Fruit fly (Drosophila melanogaster) whole organism, embryonic: ENCODE data around the gene form3.

Experiments
- Adf1 ChIP-seq: fragments of 200-800 bp; sonication (Bioruptor generic); IDR thresholded peaks from 2 replicates; pipeline ENCODE4 v1.3.6; 2022; ENCODE audit warnings: missing biosample characterization, missing genetic modification characterization
- Aef1 ChIP-seq: fragments of 200-800 bp; sonication (Bioruptor generic); IDR thresholded peaks from 3 replicates; pipeline ENCODE4 v1.3.6; 2022; ENCODE audit warnings: missing biosample characterization, missing genetic modification characterization
- Bteb2 ChIP-seq: fragments of 200-800 bp; sonication (Bioruptor generic); optimal IDR thresholded peaks from 2 replicates; lab custom pipeline; 2016; ENCODE audit warnings: missing biosample characterization, missing genetic modification characterization
- CG10274 ChIP-seq: fragments of 200-800 bp; sonication (Bioruptor generic); optimal IDR thresholded peaks from 3 replicates; lab custom pipeline; 2017; ENCODE audit warnings: missing biosample characterization, mild to moderate bottlenecking, missing genetic modification characterization
- CG10366 ChIP-seq: fragments of 200-800 bp; sonication (Bioruptor generic); IDR thresholded peaks from 2 replicates; pipeline ENCODE4 v1.3.6; 2022; ENCODE audit warnings: missing biosample characterization, missing genetic modification characterization
- CG11560 ChIP-seq: fragments of 200-800 bp; sonication (Bioruptor generic); IDR thresholded peaks from 3 replicates; pipeline ENCODE4 v1.3.6; 2022; ENCODE audit warnings: missing biosample characterization, missing genetic modification characterization
- CG12071 ChIP-seq: fragments of 200-800 bp; sonication (Bioruptor generic); optimal IDR thresholded peaks from 3 replicates; lab custom pipeline; 2018; ENCODE audit warnings: missing biosample characterization, mild to moderate bottlenecking, missing genetic modification characterization
- CG13287 ChIP-seq: fragments of 200-800 bp; sonication (Bioruptor generic); IDR thresholded peaks from 2 replicates; pipeline ENCODE4 v1.3.6; 2022; ENCODE audit warnings: missing biosample characterization, missing genetic modification characterization; ENCODE audit not compliant: partially characterized antibody
- CG15073 ChIP-seq: fragments of 200-800 bp; sonication (Bioruptor generic); optimal IDR thresholded peaks from 2 replicates; lab custom pipeline; 2016; ENCODE audit warnings: missing biosample characterization, missing genetic modification characterization
- CG15514 ChIP-seq: fragments of 200-800 bp; sonication (Bioruptor generic); optimal IDR thresholded peaks from 3 replicates; lab custom pipeline; 2017; ENCODE audit warnings: missing biosample characterization, missing genetic modification characterization, mild to moderate bottlenecking, moderate library complexity, missing genetic modification reagents
- CG16779 ChIP-seq: fragments of 200-800 bp; sonication (Bioruptor generic); IDR thresholded peaks from 2 replicates; pipeline ENCODE4 v1.3.6; 2022; ENCODE audit warnings: missing biosample characterization, missing genetic modification characterization
- CG17568 ChIP-seq: fragments of 200-800 bp; sonication (Bioruptor generic); optimal IDR thresholded peaks from 2 replicates; lab custom pipeline; 2018; ENCODE audit warnings: missing biosample characterization, mild to moderate bottlenecking, missing genetic modification characterization, moderate library complexity
- CG18599 ChIP-seq: fragments of 200-800 bp; sonication (Bioruptor generic); optimal IDR thresholded peaks from 3 replicates; lab custom pipeline; 2017; ENCODE audit warnings: missing biosample characterization, missing genetic modification characterization, mild to moderate bottlenecking, moderate library complexity, missing genetic modification reagents
- CG2889 ChIP-seq: fragments of 200-800 bp; sonication (Bioruptor generic); IDR thresholded peaks from 3 replicates; pipeline ENCODE4 v1.3.6; 2022; ENCODE audit warnings: missing biosample characterization, missing genetic modification characterization
- CG34376 ChIP-seq: fragments of 200-800 bp; sonication (Bioruptor generic); optimal IDR thresholded peaks from 2 replicates; lab custom pipeline; 2018; ENCODE audit warnings: missing biosample characterization, mild to moderate bottlenecking, missing genetic modification characterization
- CG3838 ChIP-seq: fragments of 200-800 bp; sonication (Bioruptor generic); optimal IDR thresholded peaks from 3 replicates; lab custom pipeline; 2016; ENCODE audit warnings: missing biosample characterization, missing genetic modification characterization
- CG4424 ChIP-seq: fragments of 200-800 bp; sonication (Bioruptor generic); optimal IDR thresholded peaks from 3 replicates; lab custom pipeline; 2016; ENCODE audit warnings: missing biosample characterization, missing genetic modification characterization
- CG5180 ChIP-seq: fragments of 200-800 bp; sonication (Bioruptor generic); optimal IDR thresholded peaks from 3 replicates; lab custom pipeline; 2017; ENCODE audit warnings: missing biosample characterization, missing genetic modification characterization, mild to moderate bottlenecking, moderate library complexity, missing genetic modification reagents
- CG7271 ChIP-seq: fragments of 200-800 bp; sonication (Bioruptor generic); optimal IDR thresholded peaks from 2 replicates; lab custom pipeline; 2018; ENCODE audit warnings: missing biosample characterization, mild to moderate bottlenecking, missing genetic modification characterization, moderate library complexity
- CG7987 ChIP-seq: fragments of 200-800 bp; sonication (Bioruptor generic); optimal IDR thresholded peaks from 2 replicates; lab custom pipeline; 2018; ENCODE audit warnings: missing biosample characterization, mild to moderate bottlenecking, missing genetic modification characterization, moderate library complexity
- CG9609 ChIP-seq: fragments of 200-800 bp; sonication (Bioruptor generic); optimal IDR thresholded peaks from 3 replicates; lab custom pipeline; 2016; ENCODE audit warnings: missing biosample characterization, missing genetic modification characterization
- CTCF ChIP-seq: fragments of 200-800 bp; sonication (Bioruptor generic); optimal IDR thresholded peaks from 2 replicates; lab custom pipeline; 2017; ENCODE audit warnings: missing biosample characterization, mild to moderate bottlenecking, missing genetic modification characterization, moderate library complexity
- Fer2 ChIP-seq: fragments of 200-800 bp; sonication (Bioruptor generic); optimal IDR thresholded peaks from 2 replicates; lab custom pipeline; 2018; ENCODE audit warnings: missing biosample characterization, mild to moderate bottlenecking, missing genetic modification characterization, moderate library complexity
- HLH54F ChIP-seq: fragments of 200-800 bp; sonication (Bioruptor generic); optimal IDR thresholded peaks from 3 replicates; lab custom pipeline; 2016; ENCODE audit warnings: missing biosample characterization, missing genetic modification characterization
- Hr78 ChIP-seq, 2 experiments: fragments of 200-800 bp in 1 of 2; fragments of >200 bp in 1 of 2; sonication (Bioruptor generic) in 1 of 2; optimal IDR thresholded peaks; 2 replicates each; lab custom pipeline; 2017 to 2019; ENCODE audit warnings: missing biosample characterization in 2 of 2, missing genetic modification characterization in 2 of 2, mild to moderate bottlenecking in 1 of 2, moderate library complexity in 1 of 2
- Lpt ChIP-seq: fragments of >200 bp; optimal IDR thresholded peaks from 2 replicates; lab custom pipeline; 2018; ENCODE audit warnings: missing biosample characterization, missing genetic modification characterization
- PHDP ChIP-seq: fragments of 200-800 bp; sonication (Bioruptor generic); optimal IDR thresholded peaks from 3 replicates; lab custom pipeline; 2018; ENCODE audit warnings: missing biosample characterization, mild to moderate bottlenecking, missing genetic modification characterization, moderate library complexity
- Ptx1 ChIP-seq: fragments of 200-800 bp; sonication (Bioruptor generic); IDR thresholded peaks from 2 replicates; pipeline ENCODE4 v1.3.6; 2022; ENCODE audit warnings: missing biosample characterization, missing genetic modification characterization
- Rfx ChIP-seq: fragments of 200-800 bp; sonication (Bioruptor generic); IDR thresholded peaks from 2 replicates; pipeline ENCODE4 v1.3.6; 2022; ENCODE audit warnings: missing biosample characterization, missing genetic modification characterization
- Six4 ChIP-seq: fragments of 200-800 bp; sonication (Bioruptor generic); optimal IDR thresholded peaks from 2 replicates; lab custom pipeline; 2016; ENCODE audit warnings: missing biosample characterization, missing genetic modification characterization
- Usf ChIP-seq: fragments of 200-800 bp; sonication (Bioruptor generic); optimal IDR thresholded peaks from 2 replicates; lab custom pipeline; 2017; ENCODE audit warnings: missing genotype, missing biosample characterization, missing genetic modification characterization
- Xrp1 ChIP-seq: fragments of 200-800 bp; sonication (Bioruptor generic); IDR thresholded peaks from 2 replicates; pipeline ENCODE4 v1.3.6; 2022; ENCODE audit warnings: missing biosample characterization, missing genetic modification characterization
- ash1 ChIP-seq: fragments of 200-800 bp; sonication (Bioruptor generic); optimal IDR thresholded peaks from 2 replicates; lab custom pipeline; 2018; ENCODE audit warnings: missing biosample characterization, mild to moderate bottlenecking, missing genetic modification characterization
- cg ChIP-seq: fragments of 200-800 bp; sonication (Bioruptor generic); optimal IDR thresholded peaks from 3 replicates; lab custom pipeline; 2019; ENCODE audit warnings: missing biosample characterization, mild to moderate bottlenecking, missing genetic modification characterization, moderate library complexity
- danr ChIP-seq: fragments of 200-800 bp; sonication (Bioruptor generic); IDR thresholded peaks from 2 replicates; pipeline ENCODE4 v1.3.6; 2022; ENCODE audit warnings: missing biosample characterization, missing genetic modification characterization
- dati ChIP-seq: fragments of 200-800 bp; sonication (Bioruptor generic); IDR thresholded peaks from 2 replicates; pipeline ENCODE4 v1.3.6; 2022; ENCODE audit warnings: missing biosample characterization, missing genetic modification characterization
- exex ChIP-seq: fragments of 200-800 bp; sonication (Bioruptor generic); optimal IDR thresholded peaks from 4 replicates; lab custom pipeline; 2018; ENCODE audit warnings: missing biosample characterization, mild to moderate bottlenecking, missing genetic modification characterization, moderate library complexity
- fd3F ChIP-seq: fragments of 200-800 bp; sonication (Bioruptor generic); optimal IDR thresholded peaks from 2 replicates; lab custom pipeline; 2018; ENCODE audit warnings: missing biosample characterization, mild to moderate bottlenecking, missing genetic modification characterization, moderate library complexity
- fu2 ChIP-seq: fragments of 200-800 bp; sonication (Bioruptor generic); optimal IDR thresholded peaks from 2 replicates; lab custom pipeline; 2016; ENCODE audit warnings: missing biosample characterization, missing genetic modification characterization
- hkb ChIP-seq, 2 experiments: fragments of 200-800 bp in 1 of 2; fragments of >200 bp in 1 of 2; sonication (Bioruptor generic) in 1 of 2; IDR thresholded peaks in 1 of 2; optimal IDR thresholded peaks in 1 of 2; 2 replicates each; pipeline versions ENCODE4 v1.3.6 to Lab custom; 2017 to 2022; ENCODE audit warnings: missing biosample characterization in 1 of 2, missing genetic modification characterization in 1 of 2
- nom ChIP-seq: fragments of 200-800 bp; sonication (Bioruptor generic); optimal IDR thresholded peaks from 2 replicates; lab custom pipeline; 2017; ENCODE audit warnings: missing biosample characterization, missing genetic modification characterization, mild to moderate bottlenecking, moderate library complexity, missing genetic modification reagents
- pnt ChIP-seq: fragments of 200-800 bp; sonication (Bioruptor generic); optimal IDR thresholded peaks from 3 replicates; lab custom pipeline; 2016; ENCODE audit warnings: missing biosample characterization, missing genetic modification characterization
- prd ChIP-seq, 3 experiments: fragments of >200 bp in 2 of 3; fragments of 200-800 bp in 1 of 3; sonication (Bioruptor generic) in 1 of 3; optimal IDR thresholded peaks in 2 of 3; IDR thresholded peaks in 1 of 3; 2 replicates in 2 of 3; 3 replicates in 1 of 3; pipeline versions ENCODE4 v1.3.6 to Lab custom; 2017 to 2022; ENCODE audit warnings: missing biosample characterization in 1 of 3, missing genetic modification characterization in 1 of 3
- sc ChIP-seq, 3 experiments: fragments of >200 bp in 2 of 3; fragments of 200-800 bp in 1 of 3; sonication (Bioruptor generic) in 1 of 3; optimal IDR thresholded peaks; 2 replicates in 2 of 3; 3 replicates in 1 of 3; lab custom pipeline; 2017; ENCODE audit warnings: mild to moderate bottlenecking in 1 of 3, missing biosample characterization in 1 of 3, missing genetic modification characterization in 1 of 3, missing genetic modification reagents in 1 of 3
- sens-2 ChIP-seq: fragments of 200-800 bp; sonication (Bioruptor generic); IDR thresholded peaks from 2 replicates; pipeline ENCODE4 v1.3.6; 2022; ENCODE audit warnings: missing biosample characterization, missing genetic modification characterization
- sima ChIP-seq: fragments of 200-800 bp; sonication (Bioruptor generic); optimal IDR thresholded peaks from 2 replicates; lab custom pipeline; 2016; ENCODE audit warnings: missing biosample characterization, missing genetic modification characterization
- sob ChIP-seq: fragments of 200-800 bp; sonication (Bioruptor generic); IDR thresholded peaks from 2 replicates; pipeline ENCODE4 v1.3.6; 2022; ENCODE audit warnings: missing biosample characterization, missing genetic modification characterization
- wek ChIP-seq: fragments of 200-800 bp; sonication (Bioruptor generic); optimal IDR thresholded peaks from 3 replicates; lab custom pipeline; 2018; ENCODE audit warnings: missing biosample characterization, mild to moderate bottlenecking, missing genetic modification characterization, moderate library complexity
- zf30C ChIP-seq: fragments of 200-800 bp; sonication (Bioruptor generic); optimal IDR thresholded peaks from 3 replicates; lab custom pipeline; 2018; ENCODE audit warnings: missing biosample characterization, mild to moderate bottlenecking, missing genetic modification characterization

The form3 gene

DNA sequence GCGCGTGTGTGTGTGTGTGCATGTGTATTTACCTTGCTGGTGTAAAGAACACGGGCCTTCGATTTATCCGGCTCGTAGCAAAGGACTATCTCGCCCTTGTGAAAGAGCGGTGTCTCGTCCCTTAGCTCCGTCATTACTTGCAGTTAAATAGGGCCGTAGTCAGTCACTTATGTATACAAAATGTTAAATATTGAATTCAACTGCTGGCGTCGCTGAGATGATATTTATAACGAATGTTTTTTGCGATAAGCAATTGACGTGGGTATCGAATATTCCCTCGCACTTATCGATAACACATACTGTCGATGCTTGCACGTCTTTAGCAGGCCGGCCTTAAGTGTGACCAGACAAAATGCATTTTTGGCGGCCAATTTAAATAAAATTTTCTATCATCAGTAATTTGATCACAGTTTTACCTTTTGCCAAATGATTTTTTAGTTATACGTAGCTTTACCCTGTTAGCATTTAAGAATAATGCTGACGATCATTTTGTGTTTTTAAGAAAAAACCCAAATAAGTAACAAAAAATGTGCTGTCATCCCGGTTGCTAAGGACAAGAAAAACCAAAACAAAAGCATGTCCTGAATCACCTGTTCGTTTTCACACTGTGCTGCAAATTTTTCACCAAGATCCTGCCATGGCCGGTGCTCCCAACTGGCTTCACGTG is 30.8 kb downstream of the form3 start, which contains the start of the genes msl-3 and BBS1 (continued):
- TF ChIP-seq hkb (optimal IDR thresholded peaks at IDR 0.05; lab: Kevin White, UChicago) (no peak), hkb (GFP tag; IDR thresholded peaks at IDR 0.05; lab: Robert Waterston, UW) (no peak), sens-2 (GFP tag; lab: Robert Waterston, UW) (no peak), CG15514 (GFP tag; lab: Kevin White, UChicago) (peak; percentile 76), Fer2 (tag; lab: Kevin White, UChicago) (no peak), ash1 (GFP tag; lab: Kevin White, UChicago) (no peak), CG7987 (no peak), zf30C (GFP tag; lab: Kevin White, UChicago) (no peak), nom (GFP tag; lab: Kevin White, UChicago) (no peak), CG4424 (GFP tag; lab: Kevin White, UChicago) (no peak), CG5180 (GFP tag; lab: Kevin White, UChicago) (no peak), pnt (no peak), dati (GFP tag; lab: Robert Waterston, UW) (no peak), CG15073 (GFP tag; lab: Kevin White, UChicago) (no peak), CG34376 (GFP tag; lab: Kevin White, UChicago) (peak; percentile 7), danr (GFP tag; lab: Robert Waterston, UW) (no peak), prd (optimal IDR thresholded peaks at IDR 0.05; lab: Kevin White, UChicago) (no peak), prd (GFP tag; IDR thresholded peaks at IDR 0.05; lab: Robert Waterston, UW) (no peak), Lpt (GFP tag; lab: Kevin White, UChicago) (no peak), exex (no peak), wek (GFP tag; lab: Kevin White, UChicago) (no peak), Bteb2 (GFP tag; lab: Kevin White, UChicago) (no peak), CG2889 (GFP tag; lab: Robert Waterston, UW) (no peak), HLH54F (GFP tag; lab: Kevin White, UChicago) (no peak), cg (GFP tag; lab: Kevin White, UChicago) (peak; percentile 90), Xrp1 (GFP tag; lab: Robert Waterston, UW) (no peak), CG13287 (GFP tag; lab: Robert Waterston, UW) (peak; percentile 82), CG11560 (tag; lab: Robert Waterston, UW) (peak; percentile 99), CG10274 (GFP tag; lab: Kevin White, UChicago) (no peak), sc (optimal IDR thresholded peaks at IDR 0.05; lab: Kevin White, UChicago) (no peak), sc (GFP tag; optimal IDR thresholded peaks at IDR 0.05; lab: Kevin White, UChicago) (no peak), CG17568 (GFP tag; lab: Kevin White, UChicago) (no peak), CG10366 (no peak), Aef1 (GFP tag; lab: Robert Waterston, UW) (no peak), sob (GFP tag; lab: Robert Waterston, UW) (peak; percentile 33; the same call in 1 of the 2 replicates), CG7271 (no peak), Six4 (GFP tag; lab: Kevin White, UChicago) (no peak), fu2 (GFP tag; lab: Kevin White, UChicago) (no peak), sima (GFP tag; lab: Kevin White, UChicago) (no peak), PHDP (no peak), fd3F (GFP tag; lab: Kevin White, UChicago) (no peak), Rfx (GFP tag; lab: Robert Waterston, UW) (0 out of 2 replicates have a peak, but pooled peaks have one; percentile 4), Usf (no peak), CTCF (GFP tag; lab: Kevin White, UChicago) (peak; percentile 4), CG12071 (GFP tag; lab: Kevin White, UChicago) (no peak), CG16779 (GFP tag; lab: Robert Waterston, UW) (no peak), Adf1 (peak; percentile 21; the same call in 1 of the 2 replicates), CG9609 (no peak), CG3838 (GFP tag; lab: Kevin White, UChicago) (no peak), Hr78 (GFP tag; optimal IDR thresholded peaks at IDR 0.05; lab: Kevin White, UChicago) (no peak), CG18599 (GFP tag; lab: Kevin White, UChicago) (no peak), Ptx1 (GFP tag; lab: Robert Waterston, UW) (no peak)
